Fruit fly (Drosophila melanogaster): Measurements from ENCODE around the gene sad.

DNA sequence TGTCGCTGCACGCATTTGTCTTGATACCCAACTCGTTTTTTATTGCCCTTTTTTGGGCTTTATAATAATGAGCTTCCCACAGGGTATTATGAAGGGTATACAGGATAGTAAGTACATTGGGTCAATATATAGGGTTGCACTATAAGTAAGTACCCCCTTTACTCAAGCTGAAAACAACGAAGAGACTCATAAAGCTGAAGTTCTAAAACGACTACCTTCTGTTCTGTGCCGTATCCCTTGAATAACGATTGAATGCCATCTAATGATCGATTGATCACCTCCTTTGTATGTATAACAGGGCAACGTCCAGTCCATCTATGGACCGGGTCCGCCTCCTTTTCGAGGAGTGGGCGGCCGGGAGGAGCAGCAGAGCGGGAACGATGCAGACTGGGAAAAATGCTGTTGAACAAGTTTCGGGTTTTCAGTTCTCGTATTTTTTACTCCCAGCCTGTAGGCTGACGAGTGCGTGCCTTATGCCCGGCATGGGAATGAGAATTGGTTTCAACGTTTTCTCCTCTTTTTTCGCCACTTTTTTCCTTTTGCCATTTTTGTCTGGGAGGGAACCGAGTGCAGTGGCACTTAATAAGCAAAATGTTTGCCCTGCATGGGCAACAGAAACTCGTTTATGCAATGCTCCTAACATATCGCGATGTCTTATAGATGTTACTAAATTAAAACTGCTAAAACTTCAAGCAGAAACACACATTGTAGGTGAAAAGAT lies 17.3 kb upstream of the sad start:
- TF ChIP-seq psq (optimal IDR thresholded peaks at IDR 0.05) (no peak), EcR (GFP tag; optimal IDR thresholded peaks at IDR 0.05) (no peak), pan (optimal IDR thresholded peaks at IDR 0.05) (peak; percentile 90)

Data from whole organism.